Fruit fly (Drosophila melanogaster) whole organism, embryonic: Measurements from ENCODE around the gene CIA30.

Experiments used
- ATbp ChIP-seq: fragments of 200-800 bp; sonication (Bioruptor generic); optimal IDR thresholded peaks from 2 replicates; lab custom pipeline; 2017; ENCODE audit warnings: missing biosample characterization, mild to moderate bottlenecking, missing genetic modification characterization, missing genetic modification reagents
- Atf6 ChIP-seq: fragments of 200-800 bp; sonication (Bioruptor generic); IDR thresholded peaks from 2 replicates; pipeline ENCODE4 v1.3.6; 2022; ENCODE audit warnings: missing biosample characterization, missing genetic modification characterization
- BtbVII ChIP-seq: fragments of 200-800 bp; sonication (Bioruptor generic); optimal IDR thresholded peaks from 3 replicates; lab custom pipeline; 2017; ENCODE audit warnings: missing biosample characterization, mild to moderate bottlenecking, missing genetic modification characterization
- Bteb2 ChIP-seq: fragments of 200-800 bp; sonication (Bioruptor generic); optimal IDR thresholded peaks from 2 replicates; lab custom pipeline; 2016; ENCODE audit warnings: missing biosample characterization, missing genetic modification characterization
- CG11456 ChIP-seq: fragments of 200-800 bp; sonication (Bioruptor generic); IDR thresholded peaks from 3 replicates; pipeline ENCODE4 v1.3.6; 2022; ENCODE audit warnings: missing biosample characterization, missing genetic modification characterization
- CG12659 ChIP-seq: fragments of 200-800 bp; sonication (Bioruptor generic); optimal IDR thresholded peaks from 3 replicates; lab custom pipeline; 2017; ENCODE audit warnings: mild to moderate bottlenecking, missing biosample characterization, missing genetic modification reagents, missing genetic modification characterization
- CG14710 ChIP-seq: fragments of 200-800 bp; sonication (Bioruptor generic); optimal IDR thresholded peaks from 3 replicates; lab custom pipeline; 2019; ENCODE audit warnings: missing biosample characterization, mild to moderate bottlenecking, missing genetic modification characterization, moderate library complexity
- CG1792 ChIP-seq: fragments of 200-800 bp; sonication (Bioruptor generic); optimal IDR thresholded peaks from 2 replicates; lab custom pipeline; 2016; ENCODE audit warnings: missing biosample characterization, missing genetic modification characterization
- CG2202 ChIP-seq: fragments of 200-800 bp; sonication (Bioruptor generic); optimal IDR thresholded peaks from 2 replicates; lab custom pipeline; 2018; ENCODE audit warnings: missing biosample characterization, mild to moderate bottlenecking, missing genetic modification characterization
- CG33213 ChIP-seq: fragments of 200-800 bp; sonication (Bioruptor generic); optimal IDR thresholded peaks from 3 replicates; lab custom pipeline; 2016; ENCODE audit warnings: missing biosample characterization, missing genetic modification characterization
- CG34224 ChIP-seq: fragments of 200-800 bp; sonication (Bioruptor generic); IDR thresholded peaks from 3 replicates; pipeline ENCODE4 v1.3.6; 2022; ENCODE audit warnings: missing biosample characterization, missing genetic modification characterization; ENCODE audit not compliant: partially characterized antibody
- CG3847 ChIP-seq: fragments of 200-800 bp; sonication (Bioruptor generic); IDR thresholded peaks from 2 replicates; pipeline ENCODE4 v1.3.6; 2022; ENCODE audit warnings: missing biosample characterization, missing genetic modification characterization
- CG4820 ChIP-seq: fragments of 200-800 bp; sonication (Bioruptor generic); optimal IDR thresholded peaks from 3 replicates; lab custom pipeline; 2016; ENCODE audit warnings: missing biosample characterization, missing genetic modification characterization
- CG5953 ChIP-seq: fragments of 200-800 bp; sonication (Bioruptor generic); IDR thresholded peaks from 2 replicates; pipeline ENCODE4 v1.3.6; 2022; ENCODE audit warnings: missing biosample characterization, missing genetic modification characterization
- CG6689 ChIP-seq: fragments of 200-800 bp; sonication (Bioruptor generic); IDR thresholded peaks from 2 replicates; pipeline ENCODE4 v1.3.6; 2022; ENCODE audit warnings: missing biosample characterization, missing genetic modification characterization
- CG8290 ChIP-seq, 3 experiments: fragments of 200-800 bp; sonication (Bioruptor generic); optimal IDR thresholded peaks; 2 replicates each; lab custom pipeline; 2016 to 2019; ENCODE audit warnings: missing biosample characterization in 3 of 3, missing genetic modification characterization in 3 of 3, mild to moderate bottlenecking in 2 of 3, moderate library complexity in 1 of 3
- CG8359 ChIP-seq: fragments of 200-800 bp; sonication (Bioruptor generic); optimal IDR thresholded peaks from 2 replicates; lab custom pipeline; 2017; ENCODE audit warnings: missing biosample characterization, mild to moderate bottlenecking, missing genetic modification characterization, borderline replicate concordance
- CG9609 ChIP-seq: fragments of 200-800 bp; sonication (Bioruptor generic); optimal IDR thresholded peaks from 3 replicates; lab custom pipeline; 2016; ENCODE audit warnings: missing biosample characterization, missing genetic modification characterization
- CoRest ChIP-seq: fragments of 200-800 bp; sonication (Bioruptor generic); optimal IDR thresholded peaks from 3 replicates; lab custom pipeline; 2018; ENCODE audit warnings: missing biosample characterization, mild to moderate bottlenecking, missing genetic modification characterization, moderate library complexity
- Hr51 ChIP-seq, 2 experiments: fragments of 200-800 bp; sonication (Bioruptor generic); optimal IDR thresholded peaks; 2 replicates in 1 of 2; 3 replicates in 1 of 2; lab custom pipeline; 2016 to 2018; ENCODE audit warnings: missing biosample characterization in 2 of 2, missing genetic modification characterization in 2 of 2, mild to moderate bottlenecking in 1 of 2, moderate library complexity in 1 of 2
- Jarid2 ChIP-seq: fragments of 200-800 bp; sonication (Bioruptor generic); optimal IDR thresholded peaks from 3 replicates; lab custom pipeline; 2017; ENCODE audit warnings: mild to moderate bottlenecking, missing biosample characterization, missing genetic modification reagents, missing genetic modification characterization
- Mrtf ChIP-seq: fragments of 200-800 bp; sonication (Bioruptor generic); IDR thresholded peaks from 3 replicates; pipeline ENCODE4 v1.3.6; 2022; ENCODE audit warnings: missing biosample characterization, missing genetic modification characterization
- NFAT ChIP-seq: fragments of 200-800 bp; sonication (Bioruptor generic); IDR thresholded peaks from 2 replicates; pipeline ENCODE4 v1.3.6; 2022; ENCODE audit warnings: missing biosample characterization, missing genetic modification characterization
- Rfx ChIP-seq: fragments of 200-800 bp; sonication (Bioruptor generic); IDR thresholded peaks from 2 replicates; pipeline ENCODE4 v1.3.6; 2022; ENCODE audit warnings: missing biosample characterization, missing genetic modification characterization
- Six4 ChIP-seq: fragments of 200-800 bp; sonication (Bioruptor generic); optimal IDR thresholded peaks from 2 replicates; lab custom pipeline; 2016; ENCODE audit warnings: missing biosample characterization, missing genetic modification characterization
- Ssrp ChIP-seq: fragments of 200-800 bp; sonication (Bioruptor generic); optimal IDR thresholded peaks from 2 replicates; lab custom pipeline; 2018; ENCODE audit warnings: missing biosample characterization, mild to moderate bottlenecking, missing genetic modification characterization, moderate library complexity
- chinmo ChIP-seq: fragments of 200-800 bp; sonication (Bioruptor generic); IDR thresholded peaks from 4 replicates; pipeline ENCODE4 v1.3.6; 2022; ENCODE audit warnings: missing biosample characterization, missing genetic modification characterization; ENCODE audit not compliant: partially characterized antibody
- chn ChIP-seq: fragments of 200-800 bp; sonication (Bioruptor generic); optimal IDR thresholded peaks from 2 replicates; lab custom pipeline; 2016; ENCODE audit warnings: missing biosample characterization, missing genetic modification characterization
- corto ChIP-seq: fragments of 200-800 bp; sonication (Bioruptor generic); optimal IDR thresholded peaks from 2 replicates; lab custom pipeline; 2016; ENCODE audit warnings: missing biosample characterization, mild to moderate bottlenecking, missing genetic modification characterization, moderate library complexity
- crp ChIP-seq, 2 experiments: fragments of 200-800 bp; sonication (Bioruptor generic); optimal IDR thresholded peaks; 2 replicates in 1 of 2; 3 replicates in 1 of 2; lab custom pipeline; 2017; ENCODE audit warnings: missing biosample characterization in 2 of 2, missing genetic modification characterization in 2 of 2, mild to moderate bottlenecking in 1 of 2, moderate library complexity in 1 of 2
- disco-r ChIP-seq: fragments of 200-800 bp; sonication (Bioruptor generic); optimal IDR thresholded peaks from 2 replicates; lab custom pipeline; 2016; ENCODE audit warnings: missing biosample characterization, missing genetic modification characterization
- dmrt99B ChIP-seq: fragments of 200-800 bp; sonication (Bioruptor generic); optimal IDR thresholded peaks from 2 replicates; lab custom pipeline; 2018; ENCODE audit warnings: missing biosample characterization, mild to moderate bottlenecking, missing genetic modification characterization, moderate library complexity
- gsb ChIP-seq: fragments of 200-800 bp; sonication (Bioruptor generic); IDR thresholded peaks from 2 replicates; pipeline ENCODE4 v1.3.6; 2022; ENCODE audit warnings: missing biosample characterization, missing genetic modification characterization
- ham ChIP-seq: fragments of 200-800 bp; sonication (Bioruptor generic); IDR thresholded peaks from 2 replicates; pipeline ENCODE4 v1.3.6; 2022; ENCODE audit warnings: missing biosample characterization, missing genetic modification characterization
- lov ChIP-seq, 2 experiments: fragments of 200-800 bp in 1 of 2; fragments of >200 bp in 1 of 2; sonication (Bioruptor generic) in 1 of 2; IDR thresholded peaks in 1 of 2; optimal IDR thresholded peaks in 1 of 2; 2 replicates in 1 of 2; 3 replicates in 1 of 2; pipeline versions ENCODE4 v1.3.6 to Lab custom; 2017 to 2022; ENCODE audit warnings: missing biosample characterization in 1 of 2, missing genetic modification characterization in 1 of 2
- maf-S ChIP-seq: fragments of 200-800 bp; sonication (Bioruptor generic); optimal IDR thresholded peaks from 2 replicates; lab custom pipeline; 2016; ENCODE audit warnings: missing biosample characterization, missing genetic modification characterization
- oc ChIP-seq: fragments of 200-800 bp; sonication (Bioruptor generic); optimal IDR thresholded peaks from 2 replicates; lab custom pipeline; 2018; ENCODE audit warnings: missing biosample characterization, mild to moderate bottlenecking, missing genetic modification characterization, moderate library complexity
- pb ChIP-seq: fragments of 200-800 bp; sonication (Bioruptor generic); optimal IDR thresholded peaks from 3 replicates; lab custom pipeline; 2016; ENCODE audit warnings: missing biosample characterization, missing genetic modification characterization
- rib ChIP-seq: fragments of 200-800 bp; sonication (Bioruptor generic); IDR thresholded peaks from 2 replicates; pipeline ENCODE4 v1.3.6; 2022; ENCODE audit warnings: missing biosample characterization, missing genetic modification characterization
- sens ChIP-seq: fragments of 200-800 bp; sonication (Bioruptor generic); peaks from one replicate; lab custom pipeline; 2016; ENCODE audit warnings: missing biosample characterization, missing genetic modification characterization
- sim ChIP-seq: fragments of 200-800 bp; sonication (Bioruptor generic); IDR thresholded peaks from 2 replicates; pipeline ENCODE4 v1.3.6; 2022; ENCODE audit warnings: missing biosample characterization, missing genetic modification characterization
- sisA ChIP-seq: fragments of 200-800 bp; sonication (Bioruptor generic); IDR thresholded peaks from 2 replicates; pipeline ENCODE4 v1.3.6; 2022; ENCODE audit warnings: missing biosample characterization, missing genetic modification characterization
- tap ChIP-seq: fragments of 200-800 bp; optimal IDR thresholded peaks from 3 replicates; lab custom pipeline; 2019; ENCODE audit warnings: missing biosample characterization, mild to moderate bottlenecking, missing genetic modification characterization, moderate library complexity
- tin ChIP-seq: fragments of 200-800 bp; sonication (Bioruptor generic); optimal IDR thresholded peaks from 3 replicates; lab custom pipeline; 2016; ENCODE audit warnings: missing biosample characterization, missing genetic modification characterization
- tll ChIP-seq, 2 experiments: fragments of 200-800 bp in 1 of 2; fragments of >200 bp in 1 of 2; sonication (Bioruptor generic) in 1 of 2; optimal IDR thresholded peaks; 2 replicates each; lab custom pipeline; 2017 to 2019; ENCODE audit warnings: missing biosample characterization in 2 of 2, missing genetic modification characterization in 2 of 2, mild to moderate bottlenecking in 1 of 2, moderate library complexity in 1 of 2
- ttk ChIP-seq: fragments of 200-800 bp; sonication (Bioruptor generic); IDR thresholded peaks from 2 replicates; pipeline ENCODE4 v2.1.2; 2022; ENCODE audit warnings: missing biosample characterization, missing genetic modification characterization
- unpg ChIP-seq: fragments of 200-800 bp; sonication (Bioruptor generic); optimal IDR thresholded peaks from 3 replicates; lab custom pipeline; 2018; ENCODE audit warnings: missing biosample characterization, mild to moderate bottlenecking, missing genetic modification characterization, moderate library complexity
- zfh2 ChIP-seq: fragments of 200-800 bp; sonication (Bioruptor generic); optimal IDR thresholded peaks from 2 replicates; lab custom pipeline; 2016; ENCODE audit warnings: missing biosample characterization, missing genetic modification characterization

The CIA30 gene

dm6 chr3R:29716782-29717317 lies 19.9 kb upstream of the CIA30 start, which contains the start of gene Obp99b (continued):
- TF ChIP-seq corto (GFP tag; lab: Kevin White, UChicago), result no peak
- peak in 1 of 2 experiments; percentile 17 for TF ChIP-seq crp (GFP tag; optimal IDR thresholded peaks at IDR 0.05; lab: Kevin White, UChicago)
- peak; percentile 82 for TF ChIP-seq dmrt99B (tag; lab: Kevin White, UChicago)
- peak; percentile 83 for TF ChIP-seq chn (GFP tag; lab: Kevin White, UChicago)
- peak; percentile 36 for TF ChIP-seq oc (tag; lab: Kevin White, UChicago)
- peak; percentile 44 for TF ChIP-seq CG8290 (GFP tag; optimal IDR thresholded peaks at IDR 0.05; lab: Kevin White, UChicago)
- TF ChIP-seq CG8290 (tag; optimal IDR thresholded peaks at IDR 0.05; lab: Kevin White, UChicago), result peak; percentile 73 to 87
- peak; percentile 47 for TF ChIP-seq maf-S
- peak; percentile 80 for TF ChIP-seq unpg (GFP tag; lab: Kevin White, UChicago)
- TF ChIP-seq lov (optimal IDR thresholded peaks at IDR 0.05; lab: Kevin White, UChicago), result no peak
- peak; percentile 93 for TF ChIP-seq lov (GFP tag; IDR thresholded peaks at IDR 0.05; lab: Robert Waterston, UW)
- TF ChIP-seq tin, result peak; percentile 86
- TF ChIP-seq CG12659 (GFP tag; lab: Kevin White, UChicago), result peak; percentile 49
- TF ChIP-seq zfh2 (GFP tag; lab: Kevin White, UChicago), result no peak
- peak; percentile 17; the same call in 1 of the 3 replicates for TF ChIP-seq CG34224
- TF ChIP-seq CG9609 (GFP tag; lab: Kevin White, UChicago), result peak; percentile 76
- no peak for TF ChIP-seq Bteb2 (GFP tag; lab: Kevin White, UChicago)
- peak; percentile 76 for TF ChIP-seq CG6689 (GFP tag; lab: Robert Waterston, UW)
- no peak for TF ChIP-seq tll (GFP tag; optimal IDR thresholded peaks at IDR 0.05; lab: Kevin White, UChicago)
- TF ChIP-seq Jarid2 (GFP tag; lab: Kevin White, UChicago), result peak; percentile 73
- TF ChIP-seq CG3847 (GFP tag; lab: Robert Waterston, UW), result peak; percentile 64
- TF ChIP-seq gsb, result peak; percentile 63
- TF ChIP-seq CG14710, result peak; percentile 42
- peak; percentile 85; the same call in 2 of the 3 replicates for TF ChIP-seq Mrtf (GFP tag; lab: Robert Waterston, UW)
- TF ChIP-seq tap, result peak; percentile 46
- peak; percentile 90 for TF ChIP-seq NFAT (GFP tag; lab: Robert Waterston, UW)
- peak; percentile 71 for TF ChIP-seq CG2202 (tag; lab: Kevin White, UChicago)
- peak; percentile 35 for TF ChIP-seq Ssrp (tag; lab: Kevin White, UChicago)
- TF ChIP-seq chinmo, result peak; percentile 61; the same call in 1 of the 4 replicates
- TF ChIP-seq Atf6 (GFP tag; lab: Robert Waterston, UW), result peak; percentile 50; the same call in 1 of the 2 replicates
- TF ChIP-seq rib (GFP tag; lab: Robert Waterston, UW), result no peak
- TF ChIP-seq CoRest (tag; lab: Kevin White, UChicago), result peak; percentile 50
- TF ChIP-seq sens (GFP tag; lab: Kevin White, UChicago), result peak; percentile 98
- TF ChIP-seq BtbVII (GFP tag; lab: Kevin White, UChicago), result peak; percentile 79
- TF ChIP-seq disco-r (GFP tag; lab: Kevin White, UChicago), result peak; percentile 69
- TF ChIP-seq CG1792, result peak; percentile 60
- TF ChIP-seq Rfx (GFP tag; lab: Robert Waterston, UW), result peak; percentile 91
- TF ChIP-seq sim (GFP tag; lab: Robert Waterston, UW), result peak; percentile 74; the same call in 1 of the 2 replicates
- peak; percentile 82 for TF ChIP-seq ATbp
- TF ChIP-seq CG33213 (GFP tag; lab: Kevin White, UChicago), result peak; percentile 86
- peak; percentile 63 for TF ChIP-seq Six4
- TF ChIP-seq CG8359, result peak; percentile 83
- peak; percentile 96 for TF ChIP-seq CG11456 (GFP tag; lab: Robert Waterston, UW)
- peak; percentile 61 for TF ChIP-seq sisA (GFP tag; lab: Robert Waterston, UW)
- no peak; the same call in 1 of the 2 replicates for TF ChIP-seq ham (GFP tag; lab: Robert Waterston, UW)
- peak; percentile 76 for TF ChIP-seq CG4820 (GFP tag; lab: Kevin White, UChicago)
- peak; percentile 94 for TF ChIP-seq pb (GFP tag; lab: Kevin White, UChicago)
- TF ChIP-seq CG5953 (GFP tag; lab: Robert Waterston, UW), result peak; percentile 74; the same call in 1 of the 2 replicates
- TF ChIP-seq ttk (GFP tag; lab: Robert Waterston, UW), result peak; percentile 64
- peak; percentile 42 to 66 for TF ChIP-seq Hr51 (GFP tag; optimal IDR thresholded peaks at IDR 0.05; lab: Kevin White, UChicago)
